Worm (Caenorhabditis elegans): Measurements from ENCODE around the gene F53C3.8.

DNA sequence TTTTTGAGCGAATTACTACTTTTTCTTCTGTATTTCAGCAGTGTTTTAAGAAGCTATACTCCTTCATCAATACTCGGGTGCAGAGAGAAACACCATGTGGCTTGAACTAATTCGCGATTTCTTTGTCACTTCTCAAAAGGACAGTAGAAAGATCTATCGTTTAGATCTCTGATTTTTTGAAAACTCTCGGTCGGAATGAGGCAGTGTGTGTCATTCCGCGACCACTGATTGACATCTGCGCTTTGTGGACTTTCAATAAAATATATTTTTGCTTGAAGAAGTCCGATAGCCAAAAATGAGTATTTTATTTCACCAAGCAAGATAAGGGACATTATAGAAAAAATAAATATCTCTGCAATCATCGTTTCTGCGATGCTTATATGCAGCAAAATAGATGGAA, 29.2 kb upstream of the F53C3.8 start:
- no peak for TF ChIP-seq pha-4 (tag; optimal IDR thresholded peaks at IDR 0.05)
- TF ChIP-seq ama-1 (optimal IDR thresholded peaks at IDR 0.05), result no peak
- TF ChIP-seq fkh-10 (GFP tag; optimal IDR thresholded peaks at IDR 0.05), result no peak
- TF ChIP-seq K02D7.2 (tag; optimal IDR thresholded peaks at IDR 0.05), result no peak
- no peak for TF ChIP-seq odd-2 (tag; optimal IDR thresholded peaks at IDR 0.05)
- no peak for TF ChIP-seq rnt-1 (tag; optimal IDR thresholded peaks at IDR 0.05)
- TF ChIP-seq unc-86 (tag; optimal IDR thresholded peaks at IDR 0.05), result no peak
- no peak for TF ChIP-seq nhr-11 (tag; optimal IDR thresholded peaks at IDR 0.05)
- no peak for TF ChIP-seq eyg-1 (tag; optimal IDR thresholded peaks at IDR 0.05)
- no peak for TF ChIP-seq pat-9 (tag; optimal IDR thresholded peaks at IDR 0.05)
- TF ChIP-seq hlh-8 (tag; optimal IDR thresholded peaks at IDR 0.05), result no peak
- no peak for TF ChIP-seq lin-11 (tag; optimal IDR thresholded peaks at IDR 0.05)

Data from whole organism, late embryonic.